Worm (Caenorhabditis elegans) whole organism, young adult: ENCODE results near the gene mrg-1.

ENCODE experiments used
- B0019.2 ChIP-seq: fragments of 200-800 bp; sonication (Bioruptor generic); conservative IDR thresholded peaks from 2 replicates; pipeline ENCODE4 v1.3.6; 2022; ENCODE audit warnings: missing genetic modification reagents, missing genetic modification characterization, missing compliant biosample characterization
- B0035.1 ChIP-seq: sonication (generic microtip); optimal IDR thresholded peaks from 2 replicates; lab custom pipeline; 2016; ENCODE audit warnings: missing genetic modification characterization, mild to moderate bottlenecking, missing compliant biosample characterization, missing genotype, missing genetic modification reagents
- D2030.7 ChIP-seq: fragments of 200-800 bp; sonication (Bioruptor generic); IDR thresholded peaks from 2 replicates; pipeline ENCODE4 v1.3.6; 2022; ENCODE audit warnings: missing genetic modification reagents, missing genetic modification characterization, missing compliant biosample characterization
- F22D6.2 ChIP-seq: sonication (generic microtip); optimal IDR thresholded peaks from 2 replicates; lab custom pipeline; 2016; ENCODE audit warnings: mild to moderate bottlenecking, missing genetic modification characterization, missing compliant biosample characterization
- F39B2.1 ChIP-seq: fragments of 200-800 bp; sonication (Bioruptor generic); IDR thresholded peaks from 2 replicates; pipeline ENCODE4 v1.3.6; 2022; ENCODE audit warnings: missing genetic modification reagents, missing genetic modification characterization, missing compliant biosample characterization
- F52B5.7 ChIP-seq: sonication (generic microtip); optimal IDR thresholded peaks from 2 replicates; lab custom pipeline; 2016; ENCODE audit warnings: mild to moderate bottlenecking, missing genetic modification characterization, missing compliant biosample characterization
- K11D2.4 ChIP-seq: fragments of 200-800 bp; sonication (Bioruptor generic); IDR thresholded peaks from 2 replicates; pipeline ENCODE4 v1.3.6; 2022; ENCODE audit warnings: missing genetic modification reagents, missing genetic modification characterization, missing compliant biosample characterization
- Y53G8AR.9 ChIP-seq: fragments of 200-800 bp; sonication (Bioruptor generic); conservative IDR thresholded peaks from 2 replicates; pipeline ENCODE4 v1.3.6; 2022; ENCODE audit warnings: missing genetic modification reagents, missing genetic modification characterization, missing compliant biosample characterization
- Y67H2A.10 ChIP-seq: fragments of 200-800 bp; sonication (Bioruptor generic); conservative IDR thresholded peaks from 2 replicates; pipeline ENCODE4 v1.3.6; 2022; ENCODE audit warnings: missing genetic modification reagents, missing genetic modification characterization, missing compliant biosample characterization
- aptf-2 ChIP-seq: fragments of 200-800 bp; sonication (Bioruptor generic); conservative IDR thresholded peaks from 2 replicates; pipeline ENCODE4 v1.3.6; 2022; ENCODE audit warnings: missing genetic modification reagents, missing genetic modification characterization, missing compliant biosample characterization
- athp-1 ChIP-seq: sonication (generic microtip); optimal IDR thresholded peaks from 2 replicates; lab custom pipeline; 2017; ENCODE audit warnings: mild to moderate bottlenecking, missing genetic modification characterization, missing compliant biosample characterization
- attf-3 ChIP-seq: fragments of 200-800 bp; sonication (Bioruptor generic); conservative IDR thresholded peaks from 2 replicates; pipeline ENCODE4 v1.3.6; 2022; ENCODE audit warnings: missing genetic modification reagents, missing genetic modification characterization, missing compliant biosample characterization
- cebp-1 ChIP-seq, 2 experiments: fragments of 200-800 bp in 1 of 2; sonication (Bioruptor generic) in 1 of 2; sonication (generic microtip) in 1 of 2; IDR thresholded peaks in 1 of 2; optimal IDR thresholded peaks in 1 of 2; 2 replicates each; pipeline versions ENCODE4 v1.3.6 to Lab custom; 2017 to 2022; ENCODE audit warnings: missing compliant biosample characterization in 2 of 2, missing genetic modification characterization in 2 of 2, mild to moderate bottlenecking in 1 of 2, missing genetic modification reagents in 1 of 2, moderate library complexity in 1 of 2
- ceh-100 ChIP-seq: fragments of 200-800 bp; sonication (Bioruptor generic); IDR thresholded peaks from 2 replicates; pipeline ENCODE4 v1.3.6; 2022; ENCODE audit warnings: missing genetic modification reagents, missing genetic modification characterization, missing compliant biosample characterization
- ceh-79 ChIP-seq: sonication (generic microtip); optimal IDR thresholded peaks from 2 replicates; lab custom pipeline; 2017; ENCODE audit warnings: mild to moderate bottlenecking, missing genetic modification characterization, missing compliant biosample characterization
- ceh-91 ChIP-seq: fragments of 200-800 bp; sonication (Bioruptor generic); IDR thresholded peaks from 2 replicates; pipeline ENCODE4 v1.3.6; 2022; ENCODE audit warnings: missing genetic modification reagents, missing genetic modification characterization, missing compliant biosample characterization
- dox-1 ChIP-seq: fragments of 200-800 bp; sonication (Bioruptor generic); IDR thresholded peaks from 2 replicates; pipeline ENCODE4 v1.3.6; 2022; ENCODE audit warnings: missing genetic modification reagents, missing genetic modification characterization, missing compliant biosample characterization
- efl-1 ChIP-seq: fragments of 150-350 bp; optimal IDR thresholded peaks from 2 replicates; lab custom pipeline; 2014; ENCODE audit warnings: missing biosample characterization, missing genetic modification reagents, missing genetic modification characterization
- egrh-3 ChIP-seq: fragments of 200-800 bp; sonication (Bioruptor generic); IDR thresholded peaks from 2 replicates; pipeline ENCODE4 v1.3.6; 2022; ENCODE audit warnings: missing genetic modification reagents, missing genetic modification characterization, missing compliant biosample characterization
- fkh-3 ChIP-seq: sonication (generic microtip); optimal IDR thresholded peaks from 2 replicates; lab custom pipeline; 2016; ENCODE audit warnings: mild to moderate bottlenecking, missing genetic modification characterization, missing compliant biosample characterization
- gei-17 ChIP-seq: fragments of 200-800 bp; sonication (Bioruptor generic); optimal IDR thresholded peaks from 2 replicates; lab custom pipeline; 2018; ENCODE audit warnings: mild to moderate bottlenecking, missing genetic modification characterization, missing compliant biosample characterization
- hmg-1.2 ChIP-seq: fragments of 200-800 bp; sonication (Bioruptor generic); IDR thresholded peaks from 2 replicates; pipeline ENCODE4 v1.3.6; 2022; ENCODE audit warnings: missing genetic modification reagents, missing genetic modification characterization, missing compliant biosample characterization
- hrde-1 ChIP-seq: sonication (generic microtip); optimal IDR thresholded peaks from 2 replicates; lab custom pipeline; 2016; ENCODE audit warnings: missing genetic modification characterization, mild to moderate bottlenecking, missing compliant biosample characterization, moderate library complexity, missing genotype, missing genetic modification reagents, borderline replicate concordance
- hsf-1 ChIP-seq: fragments of 200-800 bp; sonication (Bioruptor generic); IDR thresholded peaks from 2 replicates; pipeline ENCODE4 v1.3.6; 2022; ENCODE audit warnings: missing genetic modification reagents, missing genetic modification characterization, missing compliant biosample characterization
- let-607 ChIP-seq, 2 experiments: fragments of 200-800 bp in 1 of 2; sonication (Bioruptor generic) in 1 of 2; sonication (generic microtip) in 1 of 2; optimal IDR thresholded peaks; 2 replicates each; lab custom pipeline; 2016 to 2018; ENCODE audit warnings: mild to moderate bottlenecking in 2 of 2, missing compliant biosample characterization in 2 of 2, missing genetic modification characterization in 2 of 2, moderate library complexity in 2 of 2, missing genotype in 1 of 2
- lin-26 ChIP-seq: fragments of 200-800 bp; sonication (Bioruptor generic); IDR thresholded peaks from 2 replicates; pipeline ENCODE4 v1.3.6; 2022; ENCODE audit warnings: missing genetic modification reagents, missing genetic modification characterization, missing compliant biosample characterization
- lsl-1 ChIP-seq: fragments of 200-800 bp; sonication (Bioruptor generic); optimal IDR thresholded peaks from 2 replicates; lab custom pipeline; 2018; ENCODE audit warnings: mild to moderate bottlenecking, missing genetic modification characterization, moderate library complexity, missing compliant biosample characterization
- lsy-27 ChIP-seq: sonication (generic microtip); optimal IDR thresholded peaks from 2 replicates; lab custom pipeline; 2017; ENCODE audit warnings: missing genetic modification characterization, mild to moderate bottlenecking, missing compliant biosample characterization, antibody characterized with exemption, missing genotype, borderline replicate concordance; ENCODE audit not compliant: insufficient read depth
- madf-6 ChIP-seq: fragments of 200-800 bp; sonication (Bioruptor generic); IDR thresholded peaks from 2 replicates; pipeline ENCODE4 v1.3.6; 2022; ENCODE audit warnings: missing genetic modification reagents, missing genetic modification characterization, missing compliant biosample characterization
- madf-8 ChIP-seq: fragments of 200-800 bp; sonication (Bioruptor generic); conservative IDR thresholded peaks from 2 replicates; pipeline ENCODE4 v1.3.6; 2022; ENCODE audit warnings: missing genetic modification reagents, missing genetic modification characterization, missing compliant biosample characterization
- mel-28 ChIP-seq: sonication (generic microtip); optimal IDR thresholded peaks from 2 replicates; lab custom pipeline; 2016; ENCODE audit warnings: borderline replicate concordance, mild to moderate bottlenecking, missing genetic modification characterization, missing compliant biosample characterization
- mxl-1 ChIP-seq: sonication (generic microtip); optimal IDR thresholded peaks from 2 replicates; lab custom pipeline; 2016; ENCODE audit warnings: missing genetic modification characterization, missing compliant biosample characterization
- nfyb-1 ChIP-seq: fragments of 200-800 bp; sonication (Bioruptor generic); IDR thresholded peaks from 2 replicates; pipeline ENCODE4 v1.3.6; 2022; ENCODE audit warnings: missing genetic modification reagents, missing genetic modification characterization, missing compliant biosample characterization
- nhr-120 ChIP-seq: fragments of 200-800 bp; sonication (Bioruptor generic); IDR thresholded peaks from 2 replicates; pipeline ENCODE4 v1.3.6; 2022; ENCODE audit warnings: missing genetic modification characterization, missing compliant biosample characterization
- nhr-179 ChIP-seq: sonication (generic microtip); optimal IDR thresholded peaks from 2 replicates; lab custom pipeline; 2016; ENCODE audit warnings: mild to moderate bottlenecking, missing genetic modification characterization, missing compliant biosample characterization
- nhr-27 ChIP-seq: fragments of 200-800 bp; sonication (Bioruptor generic); optimal IDR thresholded peaks from 2 replicates; lab custom pipeline; 2018; ENCODE audit warnings: mild to moderate bottlenecking, missing genetic modification characterization, moderate library complexity, missing compliant biosample characterization
- nhr-90 ChIP-seq: sonication (generic microtip); optimal IDR thresholded peaks from 2 replicates; lab custom pipeline; 2016; ENCODE audit warnings: missing genotype, mild to moderate bottlenecking, missing genetic modification characterization, missing compliant biosample characterization
- pbrm-1 ChIP-seq: fragments of 200-800 bp; sonication (Bioruptor generic); IDR thresholded peaks from 2 replicates; pipeline ENCODE4 v1.3.6; 2022; ENCODE audit warnings: missing genetic modification reagents, missing genetic modification characterization, missing compliant biosample characterization
- repo-1 ChIP-seq: sonication (generic microtip); optimal IDR thresholded peaks from 2 replicates; lab custom pipeline; 2017; ENCODE audit warnings: mild to moderate bottlenecking, missing genetic modification characterization, missing compliant biosample characterization
- sdz-38 ChIP-seq: sonication (generic microtip); optimal IDR thresholded peaks from 2 replicates; lab custom pipeline; 2016; ENCODE audit warnings: missing genotype, missing genetic modification characterization, missing compliant biosample characterization
- snpc-1.1 ChIP-seq: sonication (generic microtip); optimal IDR thresholded peaks from 2 replicates; lab custom pipeline; 2017; ENCODE audit warnings: missing genetic modification characterization, mild to moderate bottlenecking, missing compliant biosample characterization, antibody characterized with exemption, moderate library complexity, missing genotype, missing genetic modification reagents; ENCODE audit not compliant: insufficient read depth
- xnd-1 ChIP-seq: sonication (generic microtip); optimal IDR thresholded peaks from 2 replicates; lab custom pipeline; 2016; ENCODE audit warnings: missing genotype, missing genetic modification reagents, missing genetic modification characterization, missing compliant biosample characterization
- ztf-28 ChIP-seq: fragments of 200-800 bp; sonication (Bioruptor generic); IDR thresholded peaks from 2 replicates; pipeline ENCODE4 v1.3.6; 2022; ENCODE audit warnings: missing genetic modification reagents, missing genetic modification characterization, missing compliant biosample characterization
- ztf-6 ChIP-seq: fragments of 200-800 bp; sonication (Bioruptor generic); IDR thresholded peaks from 2 replicates; pipeline ENCODE4 v1.3.6; 2022; ENCODE audit warnings: missing genetic modification reagents, missing genetic modification characterization, missing compliant biosample characterization

mrg-1 gene

ce11 chrIII:12877527-12878234 lies 3.2 kb upstream of the mrg-1 start, which contains the start of the genes cec-7 and enu-3.5 (continued):
- no peak for TF ChIP-seq Y53G8AR.9 (GFP tag; lab: Robert Waterston, UW)
- TF ChIP-seq B0035.1 (tag; lab: Kevin White, UChicago) = no peak
- 0 out of 2 replicates have a peak, but pooled peaks have one; percentile 23 for TF ChIP-seq hsf-1 (GFP tag; lab: Robert Waterston, UW)
- TF ChIP-seq nhr-27 (tag; lab: Kevin White, UChicago) = no peak
- no peak for TF ChIP-seq athp-1 (tag; lab: Kevin White, UChicago)
- no peak for TF ChIP-seq F22D6.2 (tag; lab: Kevin White, UChicago)
- no peak for TF ChIP-seq xnd-1 (tag; lab: Kevin White, UChicago)
- TF ChIP-seq dox-1 (GFP tag; lab: Robert Waterston, UW) = peak; percentile 41
- TF ChIP-seq pbrm-1 (GFP tag; lab: Robert Waterston, UW) = no peak
- TF ChIP-seq nhr-90 = no peak
- no peak for TF ChIP-seq mxl-1 (tag; lab: Kevin White, UChicago)
- TF ChIP-seq attf-3 (GFP tag; lab: Robert Waterston, UW) = no peak
- no peak for TF ChIP-seq nhr-179
- no peak for TF ChIP-seq lin-26
- TF ChIP-seq lsy-27 = no peak
- no peak for TF ChIP-seq K11D2.4
- no peak for TF ChIP-seq lsl-1
- TF ChIP-seq fkh-3 (tag; lab: Kevin White, UChicago) = no peak
- no peak for TF ChIP-seq B0019.2 (GFP tag; lab: Robert Waterston, UW)
- TF ChIP-seq mel-28 (tag; lab: Kevin White, UChicago) = no peak
- TF ChIP-seq aptf-2 (GFP tag; lab: Robert Waterston, UW) = 0 out of 2 replicates have a peak, but pooled peaks have one; percentile 6
- TF ChIP-seq egrh-3 = peak; percentile 63; the same call in 1 of the 2 replicates
- no peak; the same call in 1 of the 2 replicates for TF ChIP-seq D2030.7 (GFP tag; lab: Robert Waterston, UW)
- TF ChIP-seq efl-1 (GFP tag; lab: Kevin White, UChicago) = no peak
- TF ChIP-seq ceh-100 (GFP tag; lab: Robert Waterston, UW) = peak; percentile 81

ce11 chrIII:12875653-12876052 lies 1.2 kb upstream of the mrg-1 start:
- TF ChIP-seq madf-6 (GFP tag; lab: Robert Waterston, UW) (peak; percentile 57), F22D6.2 (tag; lab: Kevin White, UChicago) (no peak), F52B5.7 (tag; lab: Kevin White, UChicago) (peak; percentile 1), efl-1 (GFP tag; lab: Kevin White, UChicago) (no peak), hrde-1 (peak; percentile 47), cebp-1 (GFP tag; IDR thresholded peaks at IDR 0.05; lab: Robert Waterston, UW) (no peak), cebp-1 (tag; optimal IDR thresholded peaks at IDR 0.05; lab: Kevin White, UChicago) (peak; percentile 19), snpc-1.1 (tag; lab: Kevin White, UChicago) (no peak), nhr-120 (GFP tag; lab: Robert Waterston, UW) (no peak), Y67H2A.10 (no peak), ceh-79 (tag; lab: Kevin White, UChicago) (no peak), ceh-91 (no peak), nfyb-1 (GFP tag; lab: Robert Waterston, UW) (no peak), F39B2.1 (GFP tag; lab: Robert Waterston, UW) (no peak), let-607 (tag; optimal IDR thresholded peaks at IDR 0.05; lab: Kevin White, UChicago) (no peak), ztf-28 (GFP tag; lab: Robert Waterston, UW) (no peak), lsl-1 (no peak), sdz-38 (tag; lab: Kevin White, UChicago) (no peak), hsf-1 (GFP tag; lab: Robert Waterston, UW) (peak; percentile 55; the same call in 1 of the 2 replicates), hmg-1.2 (peak; percentile 19; the same call in 1 of the 2 replicates), egrh-3 (no peak), athp-1 (tag; lab: Kevin White, UChicago) (peak; percentile 31), repo-1 (peak; percentile 22), gei-17 (GFP tag; lab: Kevin White, UChicago) (no peak), madf-8 (no peak; the same call in 1 of the 2 replicates), pbrm-1 (GFP tag; lab: Robert Waterston, UW) (peak; percentile 33; the same call in 1 of the 2 replicates), mel-28 (tag; lab: Kevin White, UChicago) (no peak), ztf-6 (GFP tag; lab: Robert Waterston, UW) (no peak)
